Worm (Caenorhabditis elegans) whole organism, L2 larva: ENCODE measurements around the gene cul-1.
"Not testable (repeated sequence)": the region's sequence is repeated elsewhere in the genome, so short reads cannot be mapped to it uniquely, and the experiment has no call there.

Experiments
- alr-1 ChIP-seq: fragments of 150-350 bp; optimal IDR thresholded peaks from 2 replicates; lab custom pipeline; 2014; ENCODE audit warnings: missing biosample characterization, missing genetic modification characterization
- ceh-82 ChIP-seq: fragments of 150-350 bp; optimal IDR thresholded peaks from 2 replicates; lab custom pipeline; 2014; ENCODE audit warnings: missing biosample characterization, missing genetic modification characterization
- elt-1 ChIP-seq: fragments of 150-350 bp; optimal IDR thresholded peaks from 2 replicates; lab custom pipeline; 2014; ENCODE audit warnings: missing biosample characterization, missing genetic modification characterization
- fos-1 ChIP-seq: fragments of 150-350 bp; optimal IDR thresholded peaks from 2 replicates; lab custom pipeline; 2014; ENCODE audit warnings: missing biosample characterization, missing genetic modification characterization
- lin-39 ChIP-seq: fragments of 150-350 bp; optimal IDR thresholded peaks from 2 replicates; lab custom pipeline; 2014; ENCODE audit warnings: missing biosample characterization, missing genetic modification reagents, missing genetic modification characterization
- lsy-2 ChIP-seq, 2 experiments: fragments of 150-350 bp in 1 of 2; sonication (generic microtip) in 1 of 2; optimal IDR thresholded peaks; 2 replicates each; lab custom pipeline; 2014 to 2017; ENCODE audit warnings: missing biosample characterization in 2 of 2, missing genetic modification characterization in 2 of 2
- mab-5 ChIP-seq: fragments of 150-350 bp; optimal IDR thresholded peaks from 2 replicates; lab custom pipeline; 2014; ENCODE audit warnings: missing biosample characterization, missing genetic modification characterization
- skn-1 ChIP-seq: sonication (generic microtip); optimal IDR thresholded peaks from 2 replicates; lab custom pipeline; 2017; ENCODE audit warnings: missing biosample characterization, missing genetic modification characterization
- snpc-4 ChIP-seq: fragments of 150-350 bp; optimal IDR thresholded peaks from 2 replicates; lab custom pipeline; 2014; ENCODE audit warnings: missing biosample characterization, missing genetic modification characterization
- ztf-11 ChIP-seq: sonication (generic microtip); optimal IDR thresholded peaks from 2 replicates; lab custom pipeline; 2017; ENCODE audit warnings: missing biosample characterization, missing genetic modification characterization

- TF ChIP-seq ztf-11 (tag; lab: Kevin White, UChicago); alr-1 (tag; lab: Kevin White, UChicago); ceh-82; lsy-2 (tag; optimal IDR thresholded peaks at IDR 0.05; lab: Kevin White, UChicago); elt-1; fos-1 (tag; lab: Kevin White, UChicago); lin-39 (tag; lab: Kevin White, UChicago); snpc-4 (tag; lab: Kevin White, UChicago); skn-1 (tag; lab: Kevin White, UChicago); mab-5: not testable (repeated sequence)
Observed at ce11 chrIII:10438780-10439179, 32.3 kb upstream of the cul-1 start, which contains the start of gene H04D03.6.
